Fruit fly (Drosophila melanogaster) whole organism, prepupa: ENCODE results near the gene CG6928.

ENCODE experiments used
- Blimp-1 ChIP-seq: fragments of 200-800 bp; sonication (Bioruptor generic); optimal IDR thresholded peaks from 3 replicates; lab custom pipeline; 2017; ENCODE audit warnings: missing biosample characterization, missing genetic modification characterization, mild to moderate bottlenecking, moderate library complexity, missing genetic modification reagents
- CG10631 ChIP-seq: fragments of 200-800 bp; sonication (Bioruptor generic); optimal IDR thresholded peaks from 2 replicates; lab custom pipeline; 2016; ENCODE audit warnings: missing biosample characterization, missing genetic modification characterization
- CG10669 ChIP-seq: fragments of 200-800 bp; sonication (Bioruptor generic); optimal IDR thresholded peaks from 3 replicates; lab custom pipeline; 2018; ENCODE audit warnings: missing biosample characterization, mild to moderate bottlenecking, missing genetic modification characterization, moderate library complexity
- CG11762 ChIP-seq: fragments of 200-800 bp; sonication (Bioruptor generic); optimal IDR thresholded peaks from 3 replicates; lab custom pipeline; 2016; ENCODE audit warnings: missing biosample characterization, missing genetic modification characterization; ENCODE audit not compliant: insufficient read depth
- CG11902 ChIP-seq: fragments of 200-800 bp; sonication (Bioruptor generic); optimal IDR thresholded peaks from 3 replicates; lab custom pipeline; 2016; ENCODE audit warnings: missing biosample characterization, missing genetic modification characterization
- CG16779 ChIP-seq: fragments of 200-800 bp; sonication (Bioruptor generic); optimal IDR thresholded peaks from 3 replicates; lab custom pipeline; 2017; ENCODE audit warnings: missing biosample characterization, mild to moderate bottlenecking, missing genetic modification characterization
- CG31627 ChIP-seq: fragments of 200-800 bp; sonication (Bioruptor generic); optimal IDR thresholded peaks from 3 replicates; lab custom pipeline; 2016; ENCODE audit warnings: missing biosample characterization, missing genetic modification characterization
- CG3919 ChIP-seq: fragments of 200-800 bp; sonication (Bioruptor generic); optimal IDR thresholded peaks from 3 replicates; lab custom pipeline; 2016; ENCODE audit warnings: missing biosample characterization, missing genetic modification characterization
- CG4318 ChIP-seq: fragments of 200-800 bp; sonication (Bioruptor generic); optimal IDR thresholded peaks from 3 replicates; lab custom pipeline; 2017; ENCODE audit warnings: missing biosample characterization, mild to moderate bottlenecking, missing genetic modification characterization
- CG6163 ChIP-seq: fragments of 200-800 bp; sonication (Bioruptor generic); IDR thresholded peaks from 3 replicates; pipeline ENCODE4 v1.3.6; 2022; ENCODE audit warnings: missing biosample characterization, missing genetic modification characterization
- CG6276 ChIP-seq: fragments of 200-800 bp; sonication (Bioruptor generic); optimal IDR thresholded peaks from 2 replicates; lab custom pipeline; 2017; ENCODE audit warnings: missing biosample characterization, mild to moderate bottlenecking, missing genetic modification characterization
- CG6792 ChIP-seq: fragments of 200-800 bp; sonication (Bioruptor generic); optimal IDR thresholded peaks from 3 replicates; lab custom pipeline; 2016; ENCODE audit warnings: missing biosample characterization, missing genetic modification characterization
- CG6808 ChIP-seq: fragments of 200-800 bp; sonication (Bioruptor generic); optimal IDR thresholded peaks from 3 replicates; lab custom pipeline; 2017; ENCODE audit warnings: missing biosample characterization, missing genetic modification characterization, mild to moderate bottlenecking, moderate library complexity, missing genetic modification reagents
- CG8119 ChIP-seq: fragments of 200-800 bp; sonication (Bioruptor generic); IDR thresholded peaks from 3 replicates; pipeline ENCODE4 v1.3.6; 2022; ENCODE audit warnings: missing biosample characterization, missing genetic modification characterization
- CG8319 ChIP-seq: fragments of 200-800 bp; sonication (Bioruptor generic); optimal IDR thresholded peaks from 3 replicates; lab custom pipeline; 2016; ENCODE audit warnings: missing biosample characterization, missing genetic modification characterization
- CG8632 ChIP-seq: fragments of 200-800 bp; sonication (Bioruptor generic); optimal IDR thresholded peaks from 3 replicates; lab custom pipeline; 2016; ENCODE audit warnings: missing biosample characterization, missing genetic modification characterization
- CG9139 ChIP-seq: fragments of 200-800 bp; sonication (Bioruptor generic); optimal IDR thresholded peaks from 3 replicates; lab custom pipeline; 2017; ENCODE audit warnings: missing biosample characterization, mild to moderate bottlenecking, missing genetic modification characterization
- Eip75B ChIP-seq: fragments of 200-800 bp; sonication (Bioruptor generic); optimal IDR thresholded peaks from 3 replicates; lab custom pipeline; 2016; ENCODE audit warnings: missing biosample characterization, missing genetic modification characterization
- Eip93F ChIP-seq: fragments of 200-800 bp; sonication (Bioruptor generic); optimal IDR thresholded peaks from 2 replicates; lab custom pipeline; 2016; ENCODE audit warnings: missing biosample characterization, mild to moderate bottlenecking, missing genetic modification characterization
- Ets21C ChIP-seq: fragments of 200-800 bp; sonication (Bioruptor generic); optimal IDR thresholded peaks from 3 replicates; lab custom pipeline; 2016; ENCODE audit warnings: missing biosample characterization, missing genetic modification characterization
- Ets96B ChIP-seq: fragments of 200-800 bp; optimal IDR thresholded peaks from 2 replicates; lab custom pipeline; 2019; ENCODE audit warnings: missing biosample characterization, mild to moderate bottlenecking, missing genetic modification characterization, moderate library complexity
- Gug ChIP-seq: fragments of 200-800 bp; sonication (Bioruptor generic); IDR thresholded peaks from 2 replicates; pipeline ENCODE4 v1.3.6; 2022; ENCODE audit warnings: missing biosample characterization, missing genetic modification characterization
- Hr38 ChIP-seq: sonication (Bioruptor generic); optimal IDR thresholded peaks from 2 replicates; lab custom pipeline; 2016; ENCODE audit warnings: missing biosample characterization, missing genetic modification characterization
- Hr39 ChIP-seq: fragments of 200-800 bp; sonication (Bioruptor generic); optimal IDR thresholded peaks from 2 replicates; lab custom pipeline; 2016; ENCODE audit warnings: missing biosample characterization, missing genetic modification characterization
- Lpt ChIP-seq: fragments of 200-800 bp; sonication (Bioruptor generic); optimal IDR thresholded peaks from 3 replicates; lab custom pipeline; 2016; ENCODE audit warnings: missing biosample characterization, missing genetic modification characterization
- Met ChIP-seq: fragments of 200-800 bp; sonication (Bioruptor generic); optimal IDR thresholded peaks from 3 replicates; lab custom pipeline; 2016; ENCODE audit warnings: missing biosample characterization, missing genetic modification characterization
- Sox102F ChIP-seq: fragments of 200-800 bp; sonication (Bioruptor generic); optimal IDR thresholded peaks from 2 replicates; lab custom pipeline; 2016; ENCODE audit warnings: missing biosample characterization, mild to moderate bottlenecking, missing genetic modification characterization
- Sox14 ChIP-seq: fragments of 200-800 bp; sonication (Bioruptor generic); optimal IDR thresholded peaks from 3 replicates; lab custom pipeline; 2016; ENCODE audit warnings: missing biosample characterization, missing genetic modification characterization
- acj6 ChIP-seq: fragments of 200-800 bp; sonication (Bioruptor generic); optimal IDR thresholded peaks from 3 replicates; lab custom pipeline; 2016; ENCODE audit warnings: missing biosample characterization, missing genetic modification characterization
- cyc ChIP-seq: fragments of 200-800 bp; sonication (Bioruptor generic); optimal IDR thresholded peaks from 3 replicates; lab custom pipeline; 2016; ENCODE audit warnings: missing biosample characterization, missing genetic modification characterization
- dac ChIP-seq: fragments of 200-800 bp; sonication (Bioruptor generic); optimal IDR thresholded peaks from 2 replicates; lab custom pipeline; 2017; ENCODE audit warnings: missing biosample characterization, mild to moderate bottlenecking, missing genetic modification characterization
- dsx ChIP-seq: fragments of 200-800 bp; optimal IDR thresholded peaks from 3 replicates; lab custom pipeline; 2019; ENCODE audit warnings: missing biosample characterization, mild to moderate bottlenecking, missing genetic modification characterization, moderate library complexity; ENCODE audit not compliant: poor library complexity, severe bottlenecking
- eg ChIP-seq: fragments of 200-800 bp; sonication (Bioruptor generic); IDR thresholded peaks from 3 replicates; pipeline ENCODE4 v1.3.6; 2022; ENCODE audit warnings: missing biosample characterization, missing genetic modification characterization
- fd59A ChIP-seq: fragments of 200-800 bp; sonication (Bioruptor generic); optimal IDR thresholded peaks from 2 replicates; lab custom pipeline; 2017; ENCODE audit warnings: missing biosample characterization, mild to moderate bottlenecking, missing genetic modification characterization, missing genetic modification reagents
- fd85E ChIP-seq: fragments of 200-800 bp; sonication (Bioruptor generic); optimal IDR thresholded peaks from 3 replicates; lab custom pipeline; 2016; ENCODE audit warnings: missing biosample characterization, missing genetic modification characterization
- fkh ChIP-seq: fragments of 200-800 bp; sonication (Bioruptor generic); optimal IDR thresholded peaks from 3 replicates; lab custom pipeline; 2017; ENCODE audit warnings: missing biosample characterization, mild to moderate bottlenecking, missing genetic modification characterization, moderate library complexity
- lz ChIP-seq: fragments of 200-800 bp; sonication (Bioruptor generic); optimal IDR thresholded peaks from 3 replicates; lab custom pipeline; 2016; ENCODE audit warnings: missing biosample characterization, missing genetic modification characterization
- net ChIP-seq: fragments of 200-800 bp; sonication (Bioruptor generic); optimal IDR thresholded peaks from 3 replicates; lab custom pipeline; 2016; ENCODE audit warnings: missing biosample characterization, missing genetic modification characterization
- pdm3 ChIP-seq: fragments of 200-800 bp; sonication (Bioruptor generic); optimal IDR thresholded peaks from 3 replicates; lab custom pipeline; 2016; ENCODE audit warnings: missing biosample characterization, missing genetic modification characterization
- spab ChIP-seq: fragments of 200-800 bp; sonication (Bioruptor generic); optimal IDR thresholded peaks from 2 replicates; lab custom pipeline; 2017; ENCODE audit warnings: missing biosample characterization, mild to moderate bottlenecking, missing genetic modification characterization, missing genetic modification reagents
- vri ChIP-seq: fragments of 200-800 bp; sonication (Bioruptor generic); optimal IDR thresholded peaks from 3 replicates; lab custom pipeline; 2016; ENCODE audit warnings: missing biosample characterization, mild to moderate bottlenecking, missing genetic modification characterization

The CG6928 gene

DNA sequence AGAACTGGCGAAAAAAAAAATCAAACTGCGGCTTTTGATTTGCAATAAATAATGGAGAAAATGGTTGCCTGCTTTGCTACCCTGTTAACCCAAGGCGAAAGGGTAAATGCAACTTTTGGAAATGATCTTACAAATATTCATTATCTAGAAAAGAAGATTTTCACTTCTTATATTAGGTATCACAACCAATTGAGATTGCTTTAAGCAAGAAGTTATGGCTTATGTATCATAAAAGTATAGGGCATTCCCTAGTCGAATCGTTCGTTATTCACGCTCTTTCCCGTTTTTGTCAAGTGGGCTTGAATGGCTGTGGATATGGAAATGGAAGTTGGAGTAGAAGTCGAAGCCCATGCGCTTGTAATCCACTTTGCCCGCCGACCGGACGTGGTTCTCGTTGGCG, 27.6 kb downstream of the CG6928 start (continued):
- TF ChIP-seq CG31627 (GFP tag; lab: Kevin White, UChicago) (peak; percentile 43), Sox14 (peak; percentile 53), Blimp-1 (GFP tag; lab: Kevin White, UChicago) (no peak), dac (GFP tag; lab: Kevin White, UChicago) (no peak), Hr39 (GFP tag; lab: Kevin White, UChicago) (peak; percentile 44), Sox102F (peak; percentile 10), CG10631 (GFP tag; lab: Kevin White, UChicago) (peak; percentile 51), Eip93F (GFP tag; lab: Kevin White, UChicago) (no peak), CG8119 (GFP tag; lab: Robert Waterston, UW) (peak; percentile 65; the same call in 2 of the 3 replicates), Gug (GFP tag; lab: Robert Waterston, UW) (peak; percentile 58), cyc (peak; percentile 69), CG9139 (GFP tag; lab: Kevin White, UChicago) (peak; percentile 15), eg (GFP tag; lab: Robert Waterston, UW) (peak; percentile 71), CG6163 (GFP tag; lab: Robert Waterston, UW) (peak; percentile 79), CG3919 (GFP tag; lab: Kevin White, UChicago) (peak; percentile 81)

DNA sequence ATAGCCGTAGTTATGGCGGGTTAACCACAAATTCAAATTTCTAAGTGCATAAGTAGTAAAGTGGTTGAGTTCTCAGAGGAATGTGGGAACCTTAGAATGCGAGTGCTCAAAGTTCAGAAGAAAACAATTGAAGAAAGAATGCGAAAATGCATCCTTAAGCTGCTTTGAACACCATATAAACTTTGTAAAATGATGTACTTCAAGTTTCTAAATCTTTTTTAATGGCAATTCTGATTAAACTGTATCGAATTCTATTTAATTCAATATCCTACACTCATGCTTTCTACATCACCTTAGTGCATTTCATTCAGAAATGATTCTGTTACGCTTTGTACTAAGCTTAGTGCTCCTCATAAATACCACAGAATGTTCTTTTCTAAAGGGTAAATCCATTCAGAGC, 29.3 kb downstream of the CG6928 start, which contains the start of gene CG43993:
Gene CG43993, plus strand, starts transcription at position 301 of the 400 bp plus-strand sequence.
- TF ChIP-seq eg (GFP tag; lab: Robert Waterston, UW) (no peak), CG10631 (GFP tag; lab: Kevin White, UChicago) (no peak), dsx (GFP tag; lab: Kevin White, UChicago) (no peak), CG31627 (GFP tag; lab: Kevin White, UChicago) (no peak), CG8119 (GFP tag; lab: Robert Waterston, UW) (no peak), acj6 (no peak), CG8319 (GFP tag; lab: Kevin White, UChicago) (no peak), Blimp-1 (GFP tag; lab: Kevin White, UChicago) (no peak), CG11902 (GFP tag; lab: Kevin White, UChicago) (no peak), CG3919 (GFP tag; lab: Kevin White, UChicago) (no peak), Eip93F (GFP tag; lab: Kevin White, UChicago) (no peak), CG6163 (GFP tag; lab: Robert Waterston, UW) (no peak), vri (GFP tag; lab: Kevin White, UChicago) (no peak), pdm3 (GFP tag; lab: Kevin White, UChicago) (no peak), CG6276 (GFP tag; lab: Kevin White, UChicago) (no peak), CG11762 (GFP tag; lab: Kevin White, UChicago) (no peak), CG6808 (GFP tag; lab: Kevin White, UChicago) (no peak), CG10669 (no peak), Ets21C (GFP tag; lab: Kevin White, UChicago) (no peak)

DNA sequence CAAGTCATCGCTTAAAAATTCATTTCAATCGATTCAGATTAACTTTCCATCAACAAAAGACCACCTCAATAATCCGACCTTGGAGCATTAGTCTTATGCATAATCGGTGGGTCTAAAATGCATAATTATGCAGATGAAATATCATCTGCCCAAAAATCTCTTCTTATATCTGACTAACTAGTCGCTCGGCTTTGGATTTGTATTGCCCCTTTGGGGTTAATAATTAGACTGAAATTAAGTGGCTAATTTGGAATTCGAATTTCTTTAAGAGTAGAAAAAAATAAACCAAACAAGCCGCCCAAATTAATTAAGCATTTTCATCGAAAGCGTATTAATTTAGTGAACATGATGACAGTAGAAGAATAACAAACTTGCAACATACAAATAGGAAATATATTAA, 33.7 kb downstream of the CG6928 start:
- TF ChIP-seq lz, result no peak
- TF ChIP-seq fkh (GFP tag; lab: Kevin White, UChicago), result no peak
- no peak for TF ChIP-seq CG3919 (GFP tag; lab: Kevin White, UChicago)

DNA sequence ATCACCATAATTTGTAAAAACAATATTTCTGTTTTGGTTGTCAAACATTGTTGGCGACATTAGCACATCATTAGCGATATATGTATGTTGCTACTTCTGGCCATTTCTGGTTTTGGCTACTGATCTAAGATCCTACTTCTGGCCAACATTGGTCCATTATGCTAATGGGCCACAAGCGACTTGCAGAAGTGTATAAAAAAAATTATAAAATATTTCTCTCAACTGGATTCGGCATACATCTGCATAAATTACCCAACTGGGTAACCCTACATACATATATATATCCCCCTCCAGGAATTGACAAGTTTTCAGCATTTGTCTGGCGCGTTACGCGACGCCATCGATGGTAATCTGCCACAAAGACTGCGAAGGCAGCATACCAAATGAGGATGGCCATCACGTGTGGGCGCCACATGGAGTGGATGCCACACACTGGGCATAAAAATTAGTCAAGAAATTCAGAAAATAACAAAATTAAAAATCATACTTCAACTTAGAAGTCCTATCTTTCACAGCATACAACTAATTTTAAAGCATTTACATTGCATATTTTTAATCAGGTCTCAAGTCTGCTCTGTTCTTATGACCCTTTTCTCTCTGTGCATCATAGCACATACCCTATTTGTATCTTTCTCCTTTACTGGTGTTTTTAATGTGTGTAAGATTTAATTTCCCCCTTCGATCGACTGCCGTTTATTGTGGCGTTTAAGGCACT, 34.7 kb downstream of the CG6928 start:
- TF ChIP-seq CG8319 (GFP tag; lab: Kevin White, UChicago) (no peak), CG31627 (GFP tag; lab: Kevin White, UChicago) (no peak), CG6276 (GFP tag; lab: Kevin White, UChicago) (no peak), CG6792 (GFP tag; lab: Kevin White, UChicago) (no peak), CG8632 (GFP tag; lab: Kevin White, UChicago) (no peak), Ets96B (tag; lab: Kevin White, UChicago) (peak; percentile 61), spab (GFP tag; lab: Kevin White, UChicago) (peak; percentile 44), Lpt (no peak), Hr39 (GFP tag; lab: Kevin White, UChicago) (no peak), pdm3 (GFP tag; lab: Kevin White, UChicago) (peak; percentile 28), CG6163 (GFP tag; lab: Robert Waterston, UW) (peak; percentile 74), Eip75B (GFP tag; lab: Kevin White, UChicago) (no peak), CG10669 (peak; percentile 70), CG4318 (GFP tag; lab: Kevin White, UChicago) (no peak), Sox102F (no peak), fd85E (no peak), Eip93F (GFP tag; lab: Kevin White, UChicago) (no peak), CG16779 (tag; lab: Kevin White, UChicago) (no peak), CG11902 (GFP tag; lab: Kevin White, UChicago) (no peak), fd59A (GFP tag; lab: Kevin White, UChicago) (peak; percentile 9), CG8119 (GFP tag; lab: Robert Waterston, UW) (peak; percentile 38; the same call in 2 of the 3 replicates), Met (GFP tag; lab: Kevin White, UChicago) (no peak), lz (no peak), net (peak; percentile 5), acj6 (no peak), Hr38 (no peak)
